Fruit fly (Drosophila melanogaster) whole organism, embryonic: Measurements from ENCODE around the gene CG4101.

Experiments used
- CG10274 ChIP-seq: fragments of 200-800 bp; sonication (Bioruptor generic); optimal IDR thresholded peaks from 3 replicates; lab custom pipeline; 2017; ENCODE audit warnings: missing biosample characterization, mild to moderate bottlenecking, missing genetic modification characterization
- CG10959 ChIP-seq: fragments of 200-800 bp; sonication (Bioruptor generic); IDR thresholded peaks from 2 replicates; pipeline ENCODE4 v1.3.6; 2022; ENCODE audit warnings: missing biosample characterization, missing genetic modification characterization
- CG11695 ChIP-seq: fragments of 200-800 bp; sonication (Bioruptor generic); IDR thresholded peaks from 3 replicates; pipeline ENCODE4 v1.3.6; 2022; ENCODE audit warnings: missing biosample characterization, missing genetic modification characterization
- CG11696 ChIP-seq: fragments of 200-800 bp; sonication (Bioruptor generic); IDR thresholded peaks from 2 replicates; pipeline ENCODE4 v1.3.6; 2022; ENCODE audit warnings: missing biosample characterization, missing genetic modification characterization
- CG12391 ChIP-seq: fragments of 200-800 bp; sonication (Bioruptor generic); optimal IDR thresholded peaks from 3 replicates; lab custom pipeline; 2018; ENCODE audit warnings: missing biosample characterization, mild to moderate bottlenecking, missing genetic modification characterization, moderate library complexity
- CG14050 ChIP-seq: fragments of 200-800 bp; sonication (Bioruptor generic); IDR thresholded peaks from 3 replicates; pipeline ENCODE4 v1.3.6; 2022; ENCODE audit warnings: missing biosample characterization, missing genetic modification characterization
- CG15269 ChIP-seq: fragments of 200-800 bp; sonication (Bioruptor generic); optimal IDR thresholded peaks from 2 replicates; lab custom pipeline; 2018; ENCODE audit warnings: missing biosample characterization, mild to moderate bottlenecking, missing genetic modification characterization, moderate library complexity
- CG1529 ChIP-seq: fragments of 200-800 bp; sonication (Bioruptor generic); optimal IDR thresholded peaks from 3 replicates; lab custom pipeline; 2018; ENCODE audit warnings: missing biosample characterization, missing genetic modification characterization
- CG15479 ChIP-seq: fragments of 200-800 bp; sonication (Bioruptor generic); optimal IDR thresholded peaks from 3 replicates; lab custom pipeline; 2019; ENCODE audit warnings: missing biosample characterization, mild to moderate bottlenecking, missing genetic modification characterization, moderate library complexity
- CG17612 ChIP-seq: fragments of 200-800 bp; sonication (Bioruptor generic); IDR thresholded peaks from 2 replicates; pipeline ENCODE4 v1.3.6; 2022; ENCODE audit warnings: missing biosample characterization, missing genetic modification characterization
- CG2129 ChIP-seq: fragments of 200-800 bp; sonication (Bioruptor generic); IDR thresholded peaks from 2 replicates; pipeline ENCODE4 v1.3.6; 2022; ENCODE audit warnings: missing biosample characterization, missing genetic modification characterization; ENCODE audit not compliant: partially characterized antibody
- CG31441 ChIP-seq: fragments of 200-800 bp; sonication (Bioruptor generic); IDR thresholded peaks from 2 replicates; pipeline ENCODE4 v1.3.6; 2022; ENCODE audit warnings: missing biosample characterization, missing genetic modification characterization
- CG33213 ChIP-seq: fragments of 200-800 bp; sonication (Bioruptor generic); optimal IDR thresholded peaks from 3 replicates; lab custom pipeline; 2016; ENCODE audit warnings: missing biosample characterization, missing genetic modification characterization
- CG4854 ChIP-seq: fragments of 200-800 bp; sonication (Bioruptor generic); optimal IDR thresholded peaks from 2 replicates; lab custom pipeline; 2016; ENCODE audit warnings: missing biosample characterization, missing genetic modification characterization, inconsistent platforms
- CG6689 ChIP-seq: fragments of 200-800 bp; sonication (Bioruptor generic); IDR thresholded peaks from 2 replicates; pipeline ENCODE4 v1.3.6; 2022; ENCODE audit warnings: missing biosample characterization, missing genetic modification characterization
- CG6854 ChIP-seq: fragments of 200-800 bp; sonication (Bioruptor generic); optimal IDR thresholded peaks from 3 replicates; lab custom pipeline; 2017; ENCODE audit warnings: missing biosample characterization, mild to moderate bottlenecking, missing genetic modification characterization
- CG7928 ChIP-seq: fragments of 200-800 bp; sonication (Bioruptor generic); optimal IDR thresholded peaks from 2 replicates; lab custom pipeline; 2017; ENCODE audit warnings: missing biosample characterization, mild to moderate bottlenecking, missing genetic modification characterization
- CG9817 ChIP-seq: fragments of 200-800 bp; sonication (Bioruptor generic); optimal IDR thresholded peaks from 2 replicates; lab custom pipeline; 2018; ENCODE audit warnings: missing biosample characterization, mild to moderate bottlenecking, missing genetic modification characterization, moderate library complexity
- Dll ChIP-seq: fragments of 200-800 bp; sonication (Bioruptor generic); IDR thresholded peaks from 4 replicates; pipeline ENCODE4 v1.3.6; 2022; ENCODE audit warnings: missing biosample characterization, missing genetic modification characterization; ENCODE audit not compliant: partially characterized antibody
- Doc2 ChIP-seq: fragments of 200-800 bp; sonication (Bioruptor generic); IDR thresholded peaks from 2 replicates; pipeline ENCODE4 v1.3.6; 2022; ENCODE audit warnings: missing biosample characterization, missing genetic modification characterization
- Fer2 ChIP-seq: fragments of 200-800 bp; sonication (Bioruptor generic); optimal IDR thresholded peaks from 2 replicates; lab custom pipeline; 2018; ENCODE audit warnings: missing biosample characterization, mild to moderate bottlenecking, missing genetic modification characterization, moderate library complexity
- Hmx ChIP-seq: fragments of 200-800 bp; sonication (Bioruptor generic); optimal IDR thresholded peaks from 2 replicates; lab custom pipeline; 2016; ENCODE audit warnings: missing biosample characterization, missing genetic modification characterization
- Hr51 ChIP-seq, 2 experiments: fragments of 200-800 bp; sonication (Bioruptor generic); optimal IDR thresholded peaks; 2 replicates in 1 of 2; 3 replicates in 1 of 2; lab custom pipeline; 2016 to 2018; ENCODE audit warnings: missing biosample characterization in 2 of 2, missing genetic modification characterization in 2 of 2, mild to moderate bottlenecking in 1 of 2, moderate library complexity in 1 of 2
- Jarid2 ChIP-seq: fragments of 200-800 bp; sonication (Bioruptor generic); optimal IDR thresholded peaks from 3 replicates; lab custom pipeline; 2017; ENCODE audit warnings: mild to moderate bottlenecking, missing biosample characterization, missing genetic modification reagents, missing genetic modification characterization
- Med ChIP-seq: fragments of 200-800 bp; sonication (Bioruptor generic); peaks from one replicate; lab custom pipeline; 2016; ENCODE audit warnings: missing biosample characterization, missing genetic modification characterization, mild to moderate bottlenecking, inconsistent platforms, moderate library complexity
- Oaz ChIP-seq: fragments of 200-800 bp; sonication (Bioruptor generic); IDR thresholded peaks from 2 replicates; pipeline ENCODE4 v1.3.6; 2022; ENCODE audit warnings: missing biosample characterization, missing genetic modification characterization
- Ssrp ChIP-seq: fragments of 200-800 bp; sonication (Bioruptor generic); optimal IDR thresholded peaks from 2 replicates; lab custom pipeline; 2018; ENCODE audit warnings: missing biosample characterization, mild to moderate bottlenecking, missing genetic modification characterization, moderate library complexity
- Stat92E ChIP-seq, 3 experiments: fragments of >200 bp in 2 of 3; fragments of 200-800 bp in 1 of 3; sonication (Bioruptor generic) in 1 of 3; optimal IDR thresholded peaks; 2 replicates each; lab custom pipeline; 2017 to 2019; ENCODE audit warnings: missing biosample characterization in 3 of 3, missing genetic modification characterization in 3 of 3, mild to moderate bottlenecking in 1 of 3, moderate library complexity in 1 of 3
- Tbp ChIP-seq: fragments of >200 bp; optimal IDR thresholded peaks from 2 replicates; lab custom pipeline; 2018; ENCODE audit warnings: missing biosample characterization, missing genetic modification characterization
- Trl ChIP-seq, 3 experiments: fragments of >200 bp in 2 of 3; fragments of 200-800 bp in 1 of 3; sonication (Bioruptor generic) in 1 of 3; optimal IDR thresholded peaks; 2 replicates in 1 of 3; 3 replicates in 2 of 3; lab custom pipeline; 2016 to 2017; ENCODE audit warnings: missing biosample characterization in 1 of 3, missing genetic modification characterization in 1 of 3
- ac ChIP-seq: fragments of 200-800 bp; sonication (Bioruptor generic); optimal IDR thresholded peaks from 3 replicates; lab custom pipeline; 2017; ENCODE audit warnings: missing biosample characterization, mild to moderate bottlenecking, missing genetic modification characterization
- ato ChIP-seq: fragments of 200-800 bp; sonication (Bioruptor generic); IDR thresholded peaks from 2 replicates; pipeline ENCODE4 v1.3.6; 2022; ENCODE audit warnings: missing biosample characterization, missing genetic modification characterization; ENCODE audit not compliant: partially characterized antibody
- bbx ChIP-seq: fragments of 200-800 bp; sonication (Bioruptor generic); IDR thresholded peaks from 2 replicates; pipeline ENCODE4 v1.3.6; 2022; ENCODE audit warnings: missing biosample characterization, missing genetic modification characterization; ENCODE audit not compliant: partially characterized antibody
- bcd ChIP-seq: fragments of 200-800 bp; sonication (Bioruptor generic); optimal IDR thresholded peaks from 2 replicates; lab custom pipeline; 2017; ENCODE audit warnings: missing biosample characterization, mild to moderate bottlenecking, missing genetic modification characterization
- btn ChIP-seq: fragments of 200-800 bp; sonication (Bioruptor generic); optimal IDR thresholded peaks from 2 replicates; lab custom pipeline; 2016; ENCODE audit warnings: missing biosample characterization, missing genetic modification characterization
- cad ChIP-seq: fragments of >200 bp; optimal IDR thresholded peaks from 2 replicates; lab custom pipeline; 2017; ENCODE audit warnings: missing biosample characterization, missing genetic modification characterization
- corto ChIP-seq: fragments of 200-800 bp; sonication (Bioruptor generic); optimal IDR thresholded peaks from 2 replicates; lab custom pipeline; 2016; ENCODE audit warnings: missing biosample characterization, mild to moderate bottlenecking, missing genetic modification characterization, moderate library complexity
- dmrt99B ChIP-seq: fragments of 200-800 bp; sonication (Bioruptor generic); optimal IDR thresholded peaks from 2 replicates; lab custom pipeline; 2018; ENCODE audit warnings: missing biosample characterization, mild to moderate bottlenecking, missing genetic modification characterization, moderate library complexity
- ewg ChIP-seq: fragments of 200-800 bp; sonication (Bioruptor generic); optimal IDR thresholded peaks from 3 replicates; lab custom pipeline; 2017; ENCODE audit warnings: mild to moderate bottlenecking, missing biosample characterization, missing genetic modification reagents, missing genetic modification characterization
- gem ChIP-seq: fragments of 200-800 bp; sonication (Bioruptor generic); optimal IDR thresholded peaks from 2 replicates; lab custom pipeline; 2019; ENCODE audit warnings: missing biosample characterization, mild to moderate bottlenecking, missing genetic modification characterization, moderate library complexity
- insv ChIP-seq, 2 experiments: fragments of 200-800 bp; sonication (Bioruptor generic); optimal IDR thresholded peaks; 3 replicates each; lab custom pipeline; 2016 to 2018; ENCODE audit warnings: missing biosample characterization in 2 of 2, missing genetic modification characterization in 2 of 2
- kah ChIP-seq: fragments of 200-800 bp; sonication (Bioruptor generic); optimal IDR thresholded peaks from 2 replicates; lab custom pipeline; 2018; ENCODE audit warnings: missing biosample characterization, mild to moderate bottlenecking, missing genetic modification characterization
- onecut ChIP-seq: fragments of 200-800 bp; sonication (Bioruptor generic); IDR thresholded peaks from 2 replicates; pipeline ENCODE4 v1.3.6; 2022; ENCODE audit warnings: missing biosample characterization, missing genetic modification characterization
- slbo ChIP-seq: fragments of 200-800 bp; sonication (Bioruptor generic); IDR thresholded peaks from 2 replicates; pipeline ENCODE4 v1.3.6; 2022; ENCODE audit warnings: missing biosample characterization, missing genetic modification characterization
- trem ChIP-seq: fragments of 200-800 bp; optimal IDR thresholded peaks from 3 replicates; lab custom pipeline; 2019; ENCODE audit warnings: missing biosample characterization, mild to moderate bottlenecking, missing genetic modification characterization, moderate library complexity

The CG4101 gene

DNA sequence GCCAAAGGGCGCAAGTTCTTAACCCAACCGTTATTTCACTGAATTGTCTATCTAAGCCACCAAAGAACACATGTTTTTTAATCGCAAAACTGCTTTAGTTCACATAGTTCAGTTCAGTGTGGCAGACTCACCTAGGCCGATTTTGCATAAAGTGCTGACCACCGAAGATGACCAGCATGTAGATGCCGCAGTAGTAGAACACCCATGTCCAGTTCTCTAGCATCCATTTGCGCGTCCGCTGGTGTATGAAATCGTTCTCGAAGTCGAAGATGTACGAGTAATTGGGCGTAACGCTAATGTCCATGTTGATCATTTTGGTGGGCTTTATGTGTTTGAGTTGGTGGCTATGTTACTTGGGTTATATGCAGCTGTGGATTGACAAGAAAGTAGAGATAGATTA lies 46.8 kb downstream of the CG4101 start:
- TF ChIP-seq CG11696 (peak; percentile 76), CG6854 (GFP tag; lab: Kevin White, UChicago) (no peak), Med (GFP tag; lab: Kevin White, UChicago) (peak; percentile 51)
- TF ChIP-seq, all 482 proteins: peak for 2

DNA sequence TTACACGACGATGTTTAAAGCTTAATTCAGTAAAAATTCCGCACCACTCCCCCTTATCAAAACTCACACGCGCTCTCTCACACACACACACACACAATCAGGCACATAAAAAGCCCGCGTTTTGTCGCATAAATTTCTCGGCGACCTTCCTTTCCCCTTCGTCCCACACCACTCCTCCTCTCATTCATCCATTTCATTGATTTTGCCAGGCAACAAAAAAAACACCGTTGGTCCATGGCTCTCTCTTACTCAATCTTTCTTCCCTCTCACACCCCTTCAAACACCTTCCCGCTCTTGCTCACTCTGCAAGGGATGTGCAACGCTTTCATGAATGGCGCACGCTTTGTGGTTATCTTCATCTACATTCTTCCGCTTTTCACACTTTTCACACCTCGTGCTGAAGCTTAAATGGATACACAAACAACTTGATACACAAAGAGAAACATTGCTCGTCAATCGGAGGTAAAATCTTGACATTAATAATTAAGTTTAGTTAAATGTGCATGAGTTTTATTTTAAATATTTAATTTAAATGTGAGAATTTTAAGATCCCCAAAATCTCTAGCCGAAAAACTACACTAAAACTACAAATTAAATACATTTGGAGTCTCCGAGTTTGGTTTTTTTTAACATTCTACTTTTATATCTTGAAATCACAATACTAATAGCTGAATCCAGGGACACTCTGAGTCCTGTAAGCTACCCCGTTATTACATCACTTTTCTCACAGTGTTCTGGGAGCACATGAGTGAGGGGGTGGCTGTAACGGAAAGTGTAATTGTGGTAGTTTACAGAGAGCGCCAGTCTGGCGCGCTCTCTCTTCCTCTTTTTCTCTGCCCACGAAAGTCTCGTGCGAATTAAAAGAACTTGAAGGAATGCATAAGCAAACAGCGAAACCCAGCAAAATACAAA lies 47.9 kb downstream of the CG4101 start:
- peak; percentile 88 for TF ChIP-seq CG33213 (GFP tag; lab: Kevin White, UChicago)
- TF ChIP-seq Trl (optimal IDR thresholded peaks at IDR 0.05; lab: Kevin White, UChicago): peak; percentile 71 to 76
- peak; percentile 86 for TF ChIP-seq Trl (GFP tag; optimal IDR thresholded peaks at IDR 0.05; lab: Kevin White, UChicago)
- TF ChIP-seq btn (GFP tag; lab: Kevin White, UChicago): peak; percentile 89
- peak; percentile 96 for TF ChIP-seq slbo (GFP tag; lab: Robert Waterston, UW)
- TF ChIP-seq CG6689 (GFP tag; lab: Robert Waterston, UW): peak; percentile 95
- TF ChIP-seq Oaz (GFP tag; lab: Robert Waterston, UW): peak; percentile 87
- no peak; the same call in 1 of the 2 replicates for TF ChIP-seq bbx (GFP tag; lab: Robert Waterston, UW)
- TF ChIP-seq CG12391 (tag; lab: Kevin White, UChicago): peak; percentile 97
- TF ChIP-seq gem (tag; lab: Kevin White, UChicago): peak; percentile 99
- TF ChIP-seq CG17612 (GFP tag; lab: Robert Waterston, UW): peak; percentile 83
- TF ChIP-seq Doc2 (GFP tag; lab: Robert Waterston, UW): peak; percentile 82
- TF ChIP-seq CG15269: peak; percentile 97
- TF ChIP-seq CG2129 (GFP tag; lab: Robert Waterston, UW): no peak
- TF ChIP-seq CG14050 (GFP tag; lab: Robert Waterston, UW): peak; percentile 91
- peak in 1 of 3 experiments; percentile 92 for TF ChIP-seq Stat92E (GFP tag; optimal IDR thresholded peaks at IDR 0.05; lab: Kevin White, UChicago)
- TF ChIP-seq ac: peak; percentile 81
- TF ChIP-seq bcd: peak; percentile 98
- peak; percentile 99 for TF ChIP-seq dmrt99B (tag; lab: Kevin White, UChicago)
- TF ChIP-seq CG10274 (GFP tag; lab: Kevin White, UChicago): peak; percentile 90
- peak; percentile 86 for TF ChIP-seq corto
- peak; percentile 78 for TF ChIP-seq Hmx (GFP tag; lab: Kevin White, UChicago)
- peak; percentile 95 for TF ChIP-seq CG1529 (GFP tag; lab: Kevin White, UChicago)
- TF ChIP-seq Dll (GFP tag; lab: Robert Waterston, UW): no peak
- TF ChIP-seq CG4854 (GFP tag; lab: Kevin White, UChicago): peak; percentile 94
- peak; percentile 84 for TF ChIP-seq CG10959
- peak; percentile 94 for TF ChIP-seq Fer2 (tag; lab: Kevin White, UChicago)
- peak; percentile 92 to 97 for TF ChIP-seq Hr51 (GFP tag; optimal IDR thresholded peaks at IDR 0.05; lab: Kevin White, UChicago)
- no peak for TF ChIP-seq CG15479
- TF ChIP-seq CG11695 (GFP tag; lab: Robert Waterston, UW): peak; percentile 94
- no peak for TF ChIP-seq Tbp (GFP tag; lab: Kevin White, UChicago)
- peak; percentile 95 for TF ChIP-seq kah
- peak; percentile 93 for TF ChIP-seq ewg (GFP tag; lab: Kevin White, UChicago)
- peak; percentile 77 for TF ChIP-seq CG7928 (GFP tag; lab: Kevin White, UChicago)
- TF ChIP-seq Ssrp: peak; percentile 97
- peak; percentile 88 for TF ChIP-seq Jarid2 (GFP tag; lab: Kevin White, UChicago)
- peak in 1 of 2 experiments; percentile 73 for TF ChIP-seq insv (GFP tag; optimal IDR thresholded peaks at IDR 0.05; lab: Kevin White, UChicago)
- TF ChIP-seq CG31441 (GFP tag; lab: Robert Waterston, UW): peak; percentile 99
- TF ChIP-seq ato (GFP tag; lab: Robert Waterston, UW): no peak
- peak; percentile 95 for TF ChIP-seq trem
- TF ChIP-seq onecut (GFP tag; lab: Robert Waterston, UW): peak; percentile 98
- no peak for TF ChIP-seq cad (GFP tag; lab: Kevin White, UChicago)
- TF ChIP-seq CG9817: peak; percentile 94
